Fruit fly (Drosophila melanogaster) whole organism, embryonic: Measurements from ENCODE around the gene PolE2.
A peak's percentile ranks its signal among the peaks of the same experiment; 100 is the strongest.

Source experiments
- BEAF-32 ChIP-seq: fragments of 200-800 bp; sonication (Bioruptor generic); optimal IDR thresholded peaks from 3 replicates; lab custom pipeline; 2017; ENCODE audit warnings: missing biosample characterization, missing genetic modification characterization, mild to moderate bottlenecking, moderate library complexity, missing genetic modification reagents
- Blimp-1 ChIP-seq: fragments of 200-800 bp; sonication (Bioruptor generic); optimal IDR thresholded peaks from 3 replicates; lab custom pipeline; 2018; ENCODE audit warnings: missing biosample characterization, missing genetic modification characterization, mild to moderate bottlenecking, moderate library complexity, missing genetic modification reagents
- Bteb2 ChIP-seq: fragments of 200-800 bp; sonication (Bioruptor generic); optimal IDR thresholded peaks from 2 replicates; lab custom pipeline; 2016; ENCODE audit warnings: missing biosample characterization, missing genetic modification characterization
- CG10565 ChIP-seq: fragments of 200-800 bp; sonication (Bioruptor generic); optimal IDR thresholded peaks from 3 replicates; lab custom pipeline; 2016; ENCODE audit warnings: missing biosample characterization, mild to moderate bottlenecking, missing genetic modification characterization
- CG10959 ChIP-seq: fragments of 200-800 bp; sonication (Bioruptor generic); IDR thresholded peaks from 2 replicates; pipeline ENCODE4 v1.3.6; 2022; ENCODE audit warnings: missing biosample characterization, missing genetic modification characterization
- CG12071 ChIP-seq: fragments of 200-800 bp; sonication (Bioruptor generic); optimal IDR thresholded peaks from 3 replicates; lab custom pipeline; 2018; ENCODE audit warnings: missing biosample characterization, mild to moderate bottlenecking, missing genetic modification characterization
- CG12155 ChIP-seq: fragments of 200-800 bp; sonication (Bioruptor generic); optimal IDR thresholded peaks from 3 replicates; lab custom pipeline; 2016; ENCODE audit warnings: missing biosample characterization, missing genetic modification characterization
- CG1233 ChIP-seq: fragments of 200-800 bp; sonication (Bioruptor generic); optimal IDR thresholded peaks from 4 replicates; lab custom pipeline; 2018; ENCODE audit warnings: missing biosample characterization, mild to moderate bottlenecking, missing genetic modification characterization
- CG14860 ChIP-seq: fragments of 200-800 bp; sonication (Bioruptor generic); IDR thresholded peaks from 3 replicates; pipeline ENCODE4 v1.3.6; 2022; ENCODE audit warnings: missing biosample characterization, missing genetic modification characterization; ENCODE audit not compliant: partially characterized antibody
- CG15073 ChIP-seq: fragments of 200-800 bp; sonication (Bioruptor generic); optimal IDR thresholded peaks from 2 replicates; lab custom pipeline; 2016; ENCODE audit warnings: missing biosample characterization, missing genetic modification characterization
- CG15479 ChIP-seq: fragments of 200-800 bp; sonication (Bioruptor generic); optimal IDR thresholded peaks from 3 replicates; lab custom pipeline; 2019; ENCODE audit warnings: missing biosample characterization, mild to moderate bottlenecking, missing genetic modification characterization, moderate library complexity
- CG15514 ChIP-seq: fragments of 200-800 bp; sonication (Bioruptor generic); optimal IDR thresholded peaks from 3 replicates; lab custom pipeline; 2017; ENCODE audit warnings: missing biosample characterization, missing genetic modification characterization, mild to moderate bottlenecking, moderate library complexity, missing genetic modification reagents
- CG16863 ChIP-seq: fragments of 200-800 bp; sonication (Bioruptor generic); optimal IDR thresholded peaks from 3 replicates; lab custom pipeline; 2016; ENCODE audit warnings: missing biosample characterization, missing genetic modification characterization
- CG17612 ChIP-seq: fragments of 200-800 bp; sonication (Bioruptor generic); IDR thresholded peaks from 2 replicates; pipeline ENCODE4 v1.3.6; 2022; ENCODE audit warnings: missing biosample characterization, missing genetic modification characterization
- CG17802 ChIP-seq: fragments of 200-800 bp; sonication (Bioruptor generic); optimal IDR thresholded peaks from 2 replicates; lab custom pipeline; 2018; ENCODE audit warnings: missing biosample characterization, mild to moderate bottlenecking, missing genetic modification characterization, moderate library complexity
- CG8281 ChIP-seq: fragments of 200-800 bp; sonication (Bioruptor generic); optimal IDR thresholded peaks from 2 replicates; lab custom pipeline; 2018; ENCODE audit warnings: missing biosample characterization, mild to moderate bottlenecking, missing genetic modification characterization, moderate library complexity
- CG9727 ChIP-seq: fragments of 200-800 bp; sonication (Bioruptor generic); optimal IDR thresholded peaks from 3 replicates; lab custom pipeline; 2017; ENCODE audit warnings: missing biosample characterization, mild to moderate bottlenecking, missing genetic modification characterization
- CoRest ChIP-seq: fragments of 200-800 bp; sonication (Bioruptor generic); optimal IDR thresholded peaks from 3 replicates; lab custom pipeline; 2018; ENCODE audit warnings: missing biosample characterization, mild to moderate bottlenecking, missing genetic modification characterization, moderate library complexity
- D ChIP-seq, 2 experiments: fragments of 200-800 bp in 1 of 2; fragments of >200 bp in 1 of 2; sonication (Bioruptor generic) in 1 of 2; optimal IDR thresholded peaks; 2 replicates in 1 of 2; 3 replicates in 1 of 2; lab custom pipeline; 2017; ENCODE audit warnings: mild to moderate bottlenecking in 1 of 2, missing biosample characterization in 1 of 2, missing genetic modification characterization in 1 of 2, missing genetic modification reagents in 1 of 2
- D19A ChIP-seq: fragments of 200-800 bp; optimal IDR thresholded peaks from 3 replicates; lab custom pipeline; 2019; ENCODE audit warnings: missing biosample characterization, mild to moderate bottlenecking, missing genetic modification characterization, moderate library complexity
- Deaf1 ChIP-seq: fragments of 200-800 bp; optimal IDR thresholded peaks from 3 replicates; lab custom pipeline; 2019; ENCODE audit warnings: missing biosample characterization, mild to moderate bottlenecking, missing genetic modification characterization, moderate library complexity
- Eip74EF ChIP-seq, 2 experiments: fragments of 200-800 bp in 1 of 2; fragments of >200 bp in 1 of 2; sonication (Bioruptor generic) in 1 of 2; optimal IDR thresholded peaks; 2 replicates each; lab custom pipeline; 2017 to 2019; ENCODE audit warnings: missing biosample characterization in 2 of 2, missing genetic modification characterization in 2 of 2, mild to moderate bottlenecking in 1 of 2, moderate library complexity in 1 of 2
- Fer2 ChIP-seq: fragments of 200-800 bp; sonication (Bioruptor generic); optimal IDR thresholded peaks from 2 replicates; lab custom pipeline; 2018; ENCODE audit warnings: missing biosample characterization, mild to moderate bottlenecking, missing genetic modification characterization, moderate library complexity
- HHEX ChIP-seq: fragments of 200-800 bp; sonication (Bioruptor generic); optimal IDR thresholded peaks from 3 replicates; lab custom pipeline; 2017; ENCODE audit warnings: missing biosample characterization, mild to moderate bottlenecking, missing genetic modification characterization, missing genetic modification reagents
- Hand ChIP-seq: fragments of 200-800 bp; sonication (Bioruptor generic); optimal IDR thresholded peaks from 2 replicates; lab custom pipeline; 2017; ENCODE audit warnings: mild to moderate bottlenecking, missing biosample characterization, missing genetic modification reagents, missing genetic modification characterization
- Kr ChIP-seq: fragments of 200-800 bp; sonication (Bioruptor generic); optimal IDR thresholded peaks from 2 replicates; lab custom pipeline; 2017; ENCODE audit warnings: missing biosample characterization, mild to moderate bottlenecking, missing genetic modification characterization
- Lhr ChIP-seq: fragments of 200-800 bp; sonication (Bioruptor generic); optimal IDR thresholded peaks from 3 replicates; lab custom pipeline; 2017; ENCODE audit warnings: mild to moderate bottlenecking, missing biosample characterization, missing genetic modification reagents, missing genetic modification characterization
- Mes4 ChIP-seq: fragments of 200-800 bp; sonication (Bioruptor generic); optimal IDR thresholded peaks from 2 replicates; lab custom pipeline; 2016; ENCODE audit warnings: missing biosample characterization, missing genetic modification characterization
- Neu2 ChIP-seq: fragments of 200-800 bp; sonication (Bioruptor generic); optimal IDR thresholded peaks from 3 replicates; lab custom pipeline; 2016; ENCODE audit warnings: missing biosample characterization, missing genetic modification characterization, borderline replicate concordance
- Rx ChIP-seq: fragments of 200-800 bp; sonication (Bioruptor generic); IDR thresholded peaks from 2 replicates; pipeline ENCODE4 v1.3.6; 2022; ENCODE audit warnings: missing biosample characterization, missing genetic modification characterization
- Six4 ChIP-seq: fragments of 200-800 bp; sonication (Bioruptor generic); optimal IDR thresholded peaks from 2 replicates; lab custom pipeline; 2016; ENCODE audit warnings: missing biosample characterization, missing genetic modification characterization
- bcd ChIP-seq: fragments of 200-800 bp; sonication (Bioruptor generic); optimal IDR thresholded peaks from 2 replicates; lab custom pipeline; 2017; ENCODE audit warnings: missing biosample characterization, mild to moderate bottlenecking, missing genetic modification characterization
- bigmax ChIP-seq: fragments of 200-800 bp; sonication (Bioruptor generic); optimal IDR thresholded peaks from 2 replicates; lab custom pipeline; 2018; ENCODE audit warnings: missing biosample characterization, mild to moderate bottlenecking, missing genetic modification characterization
- danr ChIP-seq: fragments of 200-800 bp; sonication (Bioruptor generic); IDR thresholded peaks from 2 replicates; pipeline ENCODE4 v1.3.6; 2022; ENCODE audit warnings: missing biosample characterization, missing genetic modification characterization
- dimm ChIP-seq: fragments of 200-800 bp; sonication (Bioruptor generic); IDR thresholded peaks from 2 replicates; pipeline ENCODE4 v1.3.6; 2022; ENCODE audit warnings: missing biosample characterization, missing genetic modification characterization
- esg ChIP-seq: fragments of 200-800 bp; sonication (Bioruptor generic); conservative IDR thresholded peaks from 2 replicates; pipeline ENCODE4 v1.3.6; 2022; ENCODE audit warnings: missing biosample characterization, missing genetic modification characterization
- ewg ChIP-seq: fragments of 200-800 bp; sonication (Bioruptor generic); optimal IDR thresholded peaks from 3 replicates; lab custom pipeline; 2017; ENCODE audit warnings: mild to moderate bottlenecking, missing biosample characterization, missing genetic modification reagents, missing genetic modification characterization
- grau ChIP-seq: fragments of 200-800 bp; optimal IDR thresholded peaks from 3 replicates; lab custom pipeline; 2019; ENCODE audit warnings: missing biosample characterization, mild to moderate bottlenecking, missing genetic modification characterization, moderate library complexity
- gsb ChIP-seq: fragments of 200-800 bp; sonication (Bioruptor generic); IDR thresholded peaks from 2 replicates; pipeline ENCODE4 v1.3.6; 2022; ENCODE audit warnings: missing biosample characterization, missing genetic modification characterization
- hb ChIP-seq: fragments of 200-800 bp; sonication (Bioruptor generic); IDR thresholded peaks from 3 replicates; pipeline ENCODE4 v1.3.6; 2022; ENCODE audit warnings: missing biosample characterization, missing genetic modification characterization; ENCODE audit not compliant: partially characterized antibody
- pnt ChIP-seq: fragments of 200-800 bp; sonication (Bioruptor generic); optimal IDR thresholded peaks from 3 replicates; lab custom pipeline; 2016; ENCODE audit warnings: missing biosample characterization, missing genetic modification characterization
- rib ChIP-seq: fragments of 200-800 bp; sonication (Bioruptor generic); IDR thresholded peaks from 2 replicates; pipeline ENCODE4 v1.3.6; 2022; ENCODE audit warnings: missing biosample characterization, missing genetic modification characterization
- so ChIP-seq: fragments of 200-800 bp; sonication (Bioruptor generic); IDR thresholded peaks from 3 replicates; pipeline ENCODE4 v1.3.6; 2022; ENCODE audit warnings: missing biosample characterization, missing genetic modification characterization
- tll ChIP-seq, 2 experiments: fragments of 200-800 bp in 1 of 2; fragments of >200 bp in 1 of 2; sonication (Bioruptor generic) in 1 of 2; optimal IDR thresholded peaks; 2 replicates each; lab custom pipeline; 2017 to 2019; ENCODE audit warnings: missing biosample characterization in 2 of 2, missing genetic modification characterization in 2 of 2, mild to moderate bottlenecking in 1 of 2, moderate library complexity in 1 of 2
- toy ChIP-seq: fragments of 200-800 bp; sonication (Bioruptor generic); IDR thresholded peaks from 2 replicates; pipeline ENCODE4 v1.3.6; 2022; ENCODE audit warnings: missing biosample characterization, missing genetic modification characterization
- tup ChIP-seq: fragments of 200-800 bp; sonication (Bioruptor generic); optimal IDR thresholded peaks from 2 replicates; lab custom pipeline; 2016; ENCODE audit warnings: missing biosample characterization, mild to moderate bottlenecking, missing genetic modification characterization, moderate library complexity

The PolE2 gene

DNA sequence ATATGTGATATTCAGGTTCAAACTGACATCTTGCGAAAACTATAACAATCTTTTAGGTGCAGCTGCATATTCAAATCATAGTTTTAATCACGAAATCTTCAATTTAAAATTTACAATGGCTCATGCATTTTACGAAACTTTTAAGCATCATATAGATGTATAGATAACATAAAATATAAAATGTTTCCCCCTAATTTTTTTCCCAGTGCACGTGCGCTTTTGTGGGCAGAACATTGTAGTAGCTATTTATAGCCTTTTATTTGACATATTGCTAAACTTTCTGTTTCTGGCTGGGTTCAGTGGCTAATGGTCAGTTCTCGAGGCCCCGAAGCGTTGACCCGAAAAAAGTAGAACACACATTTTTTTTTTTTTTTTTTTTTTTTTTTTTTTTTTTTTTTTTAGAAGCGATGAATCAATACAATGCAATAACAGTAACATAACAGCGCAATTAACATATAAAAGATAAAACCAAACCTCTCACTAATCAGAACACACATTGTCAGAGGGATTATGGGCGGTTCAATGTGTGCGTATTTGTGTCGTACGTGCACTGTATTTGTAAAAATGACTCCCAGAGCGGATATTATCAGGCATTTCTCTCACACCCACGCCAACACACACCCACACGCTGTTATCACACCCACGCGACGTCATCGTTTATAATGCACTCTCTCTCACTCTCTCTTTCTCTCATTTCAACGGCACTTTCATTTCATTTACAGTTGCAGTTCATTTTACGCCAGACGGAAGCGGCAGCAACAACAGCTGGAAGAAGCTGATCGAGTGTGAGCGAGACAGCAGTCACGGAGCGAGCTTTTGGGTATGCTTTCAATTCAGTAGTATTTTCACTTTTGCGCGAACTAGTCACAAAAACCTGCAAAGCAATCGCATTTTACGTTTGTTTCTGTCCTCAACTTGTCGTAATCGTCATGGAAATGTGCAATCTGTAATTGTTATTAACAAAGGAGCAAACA, 29.1 kb upstream of the PolE2 start (continued):
- TF ChIP-seq D19A (tag; lab: Kevin White, UChicago) (peak; percentile 17), Hand (no peak), CG9727 (peak; percentile 47), Mes4 (GFP tag; lab: Kevin White, UChicago) (peak; percentile 23), tup (GFP tag; lab: Kevin White, UChicago) (no peak), Neu2 (no peak), CG17802 (tag; lab: Kevin White, UChicago) (no peak), CG12155 (GFP tag; lab: Kevin White, UChicago) (no peak), Rx (GFP tag; lab: Robert Waterston, UW) (no peak; the same call in 1 of the 2 replicates), rib (GFP tag; lab: Robert Waterston, UW) (no peak), grau (tag; lab: Kevin White, UChicago) (peak; percentile 67), CG16863 (GFP tag; lab: Kevin White, UChicago) (peak; percentile 49), Blimp-1 (GFP tag; lab: Kevin White, UChicago) (peak; percentile 98), Eip74EF (GFP tag; optimal IDR thresholded peaks at IDR 0.05; lab: Kevin White, UChicago) (peak in 1 of 2 experiments; percentile 42), Lhr (GFP tag; lab: Kevin White, UChicago) (no peak), CG1233 (peak; percentile 14), so (GFP tag; lab: Robert Waterston, UW) (0 out of 3 replicates have a peak, but pooled peaks have one; percentile 10), tll (GFP tag; optimal IDR thresholded peaks at IDR 0.05; lab: Kevin White, UChicago) (no peak), pnt (GFP tag; lab: Kevin White, UChicago) (peak; percentile 10), Fer2 (tag; lab: Kevin White, UChicago) (no peak), danr (GFP tag; lab: Robert Waterston, UW) (no peak), CG10565 (no peak), dimm (no peak), CG15073 (GFP tag; lab: Kevin White, UChicago) (no peak), HHEX (GFP tag; lab: Kevin White, UChicago) (no peak), esg (GFP tag; lab: Robert Waterston, UW) (peak; percentile 32; the same call in 1 of the 2 replicates), CoRest (peak; percentile 67), Bteb2 (GFP tag; lab: Kevin White, UChicago) (peak; percentile 31), toy (GFP tag; lab: Robert Waterston, UW) (no peak), CG15514 (GFP tag; lab: Kevin White, UChicago) (peak; percentile 92), CG8281 (no peak), CG15479 (GFP tag; lab: Kevin White, UChicago) (no peak), CG10959 (GFP tag; lab: Robert Waterston, UW) (no peak), bigmax (GFP tag; lab: Kevin White, UChicago) (no peak), ewg (GFP tag; lab: Kevin White, UChicago) (peak; percentile 43), CG17612 (peak; percentile 13; the same call in 1 of the 2 replicates), Six4 (peak; percentile 28), CG14860 (GFP tag; lab: Robert Waterston, UW) (no peak), CG12071 (GFP tag; lab: Kevin White, UChicago) (no peak), bcd (GFP tag; lab: Kevin White, UChicago) (peak; percentile 34), Kr (no peak), gsb (GFP tag; lab: Robert Waterston, UW) (no peak), Deaf1 (tag; lab: Kevin White, UChicago) (no peak), hb (GFP tag; lab: Robert Waterston, UW) (no peak), BEAF-32 (GFP tag; lab: Kevin White, UChicago) (no peak), D (optimal IDR thresholded peaks at IDR 0.05; lab: Kevin White, UChicago) (no peak), D (GFP tag; optimal IDR thresholded peaks at IDR 0.05; lab: Kevin White, UChicago) (no peak)
